Fruit fly (Drosophila melanogaster): ENCODE data around the gene Shaw.
A peak's percentile ranks its signal among the peaks of the same experiment; 100 is the strongest.

dm6 chr2L:3703260-3703659 lies 14.7 kb upstream of the Shaw start, which contains the start of gene CG2816:
- TF ChIP-seq cic (GFP tag; optimal IDR thresholded peaks at IDR 0.05) (no peak), kay (GFP tag; ENCODE audit: borderline replicate concordance) (peak; percentile 77), tj (GFP tag; optimal IDR thresholded peaks at IDR 0.05) (peak; percentile 13), Mnt (GFP tag; optimal IDR thresholded peaks at IDR 0.05) (no peak), Clk (GFP tag; optimal IDR thresholded peaks at IDR 0.05) (no peak), cnc (optimal IDR thresholded peaks at IDR 0.05) (no peak), CG33017 (tag; optimal IDR thresholded peaks at IDR 0.05) (peak; percentile 79), CG1620 (GFP tag; optimal IDR thresholded peaks at IDR 0.05) (peak; percentile 7), CG14711 (tag; optimal IDR thresholded peaks at IDR 0.05) (peak; percentile 64), CG7101 (tag; optimal IDR thresholded peaks at IDR 0.05) (peak; percentile 45), CG12768 (GFP tag; optimal IDR thresholded peaks at IDR 0.05) (peak; percentile 64), pad (GFP tag; optimal IDR thresholded peaks at IDR 0.05) (peak; percentile 22), CG11617 (GFP tag; optimal IDR thresholded peaks at IDR 0.05) (no peak)
